Worm (Caenorhabditis elegans): Measurements from ENCODE around the gene C24D10.6.

- TF ChIP-seq elt-3 (tag; optimal IDR thresholded peaks at IDR 0.05) (no peak), fkh-10 (GFP tag; optimal IDR thresholded peaks at IDR 0.05) (no peak), ama-1 (optimal IDR thresholded peaks at IDR 0.05) (no peak)
These were observed 40.8 kb upstream of the C24D10.6 start for ce11 chrIV:5200813-5201212.

Data from whole organism, L1 larva.